Worm (Caenorhabditis elegans) whole organism, L1 larva: Measurements from ENCODE around the gene chup-1.

Experiments
- alr-1 ChIP-seq: fragments of 200-800 bp; sonication (Bioruptor generic); optimal IDR thresholded peaks from 2 replicates; lab custom pipeline; 2018; ENCODE audit warnings: borderline replicate concordance, mild to moderate bottlenecking, missing genetic modification characterization, missing compliant biosample characterization
- ama-1 ChIP-seq: fragments of 150-350 bp; optimal IDR thresholded peaks from 2 replicates; lab custom pipeline; 2014
- efl-1 ChIP-seq, 4 experiments: fragments of 150-350 bp; optimal IDR thresholded peaks in 3 of 4; peaks in 1 of 4; 1 replicate in 1 of 4; 2 replicates in 3 of 4; lab custom pipeline; 2014; ENCODE audit warnings: missing biosample characterization in 2 of 4, missing genetic modification characterization in 2 of 4, missing genetic modification reagents in 2 of 4
- hpl-2 ChIP-seq: fragments of 150-350 bp; optimal IDR thresholded peaks from 2 replicates; lab custom pipeline; 2014; ENCODE audit warnings: missing biosample characterization, missing genetic modification reagents, missing genetic modification characterization
- mdl-1 ChIP-seq, 2 experiments: fragments of 150-350 bp; optimal IDR thresholded peaks; 2 replicates each; lab custom pipeline; 2014 to 2017; ENCODE audit warnings: missing biosample characterization in 2 of 2, missing genetic modification characterization in 2 of 2, inconsistent platforms in 1 of 2
- nhr-11 ChIP-seq: fragments of 150-350 bp; optimal IDR thresholded peaks from 2 replicates; lab custom pipeline; 2014; ENCODE audit warnings: missing biosample characterization, missing genetic modification characterization
- nhr-76 ChIP-seq: sonication (generic microtip); optimal IDR thresholded peaks from 2 replicates; lab custom pipeline; 2017; ENCODE audit warnings: missing biosample characterization, missing genetic modification characterization
- nhr-77 ChIP-seq: fragments of 150-350 bp; optimal IDR thresholded peaks from 2 replicates; lab custom pipeline; 2014; ENCODE audit warnings: missing biosample characterization, missing genetic modification characterization
- pqm-1 ChIP-seq: sonication (generic microtip); optimal IDR thresholded peaks from 3 replicates; lab custom pipeline; 2017; ENCODE audit warnings: missing biosample characterization, missing genetic modification characterization
- sptf-1 ChIP-seq: fragments of 150-350 bp; optimal IDR thresholded peaks from 2 replicates; lab custom pipeline; 2014; ENCODE audit warnings: missing biosample characterization, missing genetic modification characterization
- swsn-7 ChIP-seq: sonication (generic microtip); optimal IDR thresholded peaks from 2 replicates; lab custom pipeline; 2016; ENCODE audit warnings: missing genetic modification characterization, missing compliant biosample characterization
- unc-62 ChIP-seq: fragments of 150-350 bp; optimal IDR thresholded peaks from 2 replicates; lab custom pipeline; 2014; ENCODE audit warnings: missing biosample characterization, missing genetic modification reagents, missing genetic modification characterization

DNA sequence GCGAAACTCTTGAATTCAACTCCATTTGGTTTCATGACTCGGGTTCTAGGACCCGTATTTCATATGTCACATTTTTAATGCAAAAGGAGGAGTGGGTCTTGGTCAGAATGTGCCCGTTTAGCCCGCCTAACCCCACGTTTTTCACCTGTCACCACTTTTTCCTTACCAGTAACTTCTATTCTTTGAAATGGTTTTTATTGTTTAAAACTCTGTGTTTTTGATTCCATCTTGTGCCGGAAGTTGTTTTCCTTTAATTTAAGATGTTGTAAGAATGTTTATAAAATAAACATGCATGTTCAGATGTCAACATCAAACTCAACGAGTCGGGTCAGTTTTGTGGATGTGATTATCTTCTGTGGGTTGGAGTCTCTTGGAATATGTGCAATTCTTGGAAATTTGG lies 13.4 kb upstream of the chup-1 start, which contains the start of gene ZK721.4:
- TF ChIP-seq efl-1 (optimal IDR thresholded peaks at IDR 0.05; lab: Kevin White, UChicago) (no peak), efl-1 (GFP tag; optimal IDR thresholded peaks at IDR 0.05 in 1 of 2; lab: Kevin White, UChicago) (no peak), nhr-11 (tag; lab: Kevin White, UChicago) (no peak), ama-1 (no peak), nhr-76 (tag; lab: Kevin White, UChicago) (no peak), mdl-1 (tag; optimal IDR thresholded peaks at IDR 0.05; lab: Kevin White, UChicago) (no peak), alr-1 (no peak), swsn-7 (no peak), pqm-1 (no peak), nhr-77 (tag; lab: Kevin White, UChicago) (no peak), sptf-1 (tag; lab: Kevin White, UChicago) (no peak), hpl-2 (no peak), unc-62 (GFP tag; lab: Kevin White, UChicago) (no peak)
